Fruit fly (Drosophila melanogaster): ENCODE measurements around the gene Rbsn-5.
A peak's percentile ranks its signal among the peaks of the same experiment; 100 is the strongest.

Gene Rbsn-5

DNA sequence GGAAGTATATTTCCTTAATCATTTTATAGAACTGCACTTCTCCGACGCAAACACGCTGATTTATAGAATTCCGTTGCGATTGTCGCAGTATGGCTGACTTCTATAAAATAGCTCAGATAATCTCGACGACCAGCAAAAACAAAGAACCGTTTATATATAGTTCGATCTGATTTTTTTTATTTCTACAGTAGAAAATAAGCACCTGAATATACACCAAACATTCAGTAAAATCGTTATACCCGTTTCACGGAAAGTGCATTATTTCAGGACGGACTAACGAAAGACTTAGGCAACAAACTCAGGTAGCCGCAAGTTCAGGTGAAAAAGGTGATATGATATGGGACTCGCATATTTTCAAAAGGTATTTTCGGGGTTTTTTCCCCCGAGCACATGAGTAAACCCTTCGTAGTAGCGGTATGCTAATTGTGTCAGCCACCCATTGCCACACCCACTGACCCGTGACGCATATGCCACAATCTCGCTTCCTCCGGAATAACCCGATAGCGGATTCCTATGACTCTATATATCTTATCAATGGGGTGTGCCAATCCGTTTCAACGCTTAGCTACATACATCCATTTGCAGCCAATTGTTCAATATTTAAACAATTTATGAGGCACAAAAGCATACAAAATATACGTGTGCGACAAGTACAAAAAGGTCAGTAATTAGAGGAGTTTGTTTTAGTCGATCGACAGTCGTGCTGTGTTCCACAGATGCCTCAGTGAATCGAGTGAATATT is 14.4 kb upstream of the Rbsn-5 start, which contains the start of the genes CG42763 and CG43394:
TSS of gene CG42763 (minus strand) at position 41 of the 742 bp plus-strand sequence.
TSS of gene CG43394 (plus strand) at position 692 of the 742 bp plus-strand sequence.
- TF ChIP-seq ss (GFP tag; optimal IDR thresholded peaks at IDR 0.05) (no peak), CG15336 (GFP tag; IDR thresholded peaks at IDR 0.05) (0 out of 2 replicates have a peak, but pooled peaks have one; percentile 7), CG8119 (GFP tag; IDR thresholded peaks at IDR 0.05) (0 out of 3 replicates have a peak, but pooled peaks have one; percentile 12)

- TF ChIP-seq Eip78C (GFP tag) (peak; percentile 47), CG32006 (GFP tag; optimal IDR thresholded peaks at IDR 0.05) (peak; percentile 56), CG8319 (GFP tag; optimal IDR thresholded peaks at IDR 0.05) (no peak), CG6276 (GFP tag; optimal IDR thresholded peaks at IDR 0.05) (peak; percentile 46), net (GFP tag; optimal IDR thresholded peaks at IDR 0.05) (no peak), Sox14 (GFP tag; optimal IDR thresholded peaks at IDR 0.05) (peak; percentile 6), Hr4 (GFP tag; optimal IDR thresholded peaks at IDR 0.05) (peak; percentile 32), CG3032 (tag; optimal IDR thresholded peaks at IDR 0.05) (no peak)
Measured at dm6 chr2L:8146994-8147661, 12.5 kb upstream of the Rbsn-5 start, which contains the start of gene CG31606. Gene CG31606 (plus strand): TSS chr2L:8147611.

dm6 chr2L:8148514-8149085 is 11.0 kb upstream of the Rbsn-5 start:
- TF ChIP-seq Gug (GFP tag; IDR thresholded peaks at IDR 0.05) (no peak), Eip78C (GFP tag) (peak; percentile 29), CG9139 (GFP tag; optimal IDR thresholded peaks at IDR 0.05) (peak; percentile 39), spab (GFP tag; optimal IDR thresholded peaks at IDR 0.05) (no peak), CG31627 (GFP tag; optimal IDR thresholded peaks at IDR 0.05) (no peak), Blimp-1 (GFP tag; optimal IDR thresholded peaks at IDR 0.05) (peak; percentile 91), Eip93F (GFP tag; optimal IDR thresholded peaks at IDR 0.05) (no peak), acj6 (GFP tag; optimal IDR thresholded peaks at IDR 0.05) (no peak), CG1621 (tag; optimal IDR thresholded peaks at IDR 0.05) (no peak), CG8319 (GFP tag; optimal IDR thresholded peaks at IDR 0.05) (no peak), CG16779 (tag; optimal IDR thresholded peaks at IDR 0.05) (no peak), CG15336 (GFP tag; IDR thresholded peaks at IDR 0.05) (peak; percentile 8; the same call in 1 of the 2 replicates), ss (GFP tag; optimal IDR thresholded peaks at IDR 0.05) (peak; percentile 44 to 59), CG10631 (GFP tag; optimal IDR thresholded peaks at IDR 0.05) (no peak), lz (GFP tag; optimal IDR thresholded peaks at IDR 0.05) (no peak), CG34406 (GFP tag; optimal IDR thresholded peaks at IDR 0.05) (no peak), OdsH (GFP tag; optimal IDR thresholded peaks at IDR 0.05) (no peak), Hr39 (GFP tag; optimal IDR thresholded peaks at IDR 0.05) (no peak), CG32006 (GFP tag; optimal IDR thresholded peaks at IDR 0.05) (no peak), CG11294 (GFP tag; IDR thresholded peaks at IDR 0.05) (no peak), vri (GFP tag; optimal IDR thresholded peaks at IDR 0.05) (peak; percentile 36), CG11902 (GFP tag; optimal IDR thresholded peaks at IDR 0.05) (no peak), CG6808 (GFP tag; optimal IDR thresholded peaks at IDR 0.05) (no peak), Sox14 (GFP tag; optimal IDR thresholded peaks at IDR 0.05) (no peak), svp (GFP tag) (no peak), CG6854 (GFP tag; optimal IDR thresholded peaks at IDR 0.05) (peak; percentile 40), cyc (GFP tag; optimal IDR thresholded peaks at IDR 0.05) (no peak), eg (GFP tag; IDR thresholded peaks at IDR 0.05) (no peak), salr (GFP tag; optimal IDR thresholded peaks at IDR 0.05) (no peak), dsx (GFP tag; optimal IDR thresholded peaks at IDR 0.05; ENCODE audit: poor library complexity, severe bottlenecking) (peak; percentile 17), Sox102F (GFP tag; optimal IDR thresholded peaks at IDR 0.05) (no peak), CG6792 (GFP tag; optimal IDR thresholded peaks at IDR 0.05) (no peak), fkh (GFP tag; optimal IDR thresholded peaks at IDR 0.05) (no peak), Ets21C (GFP tag; optimal IDR thresholded peaks at IDR 0.05) (no peak), CG6163 (GFP tag; IDR thresholded peaks at IDR 0.05) (peak; percentile 48; the same call in 2 of the 3 replicates), net (GFP tag; optimal IDR thresholded peaks at IDR 0.05) (peak; percentile 29), Met (GFP tag; optimal IDR thresholded peaks at IDR 0.05) (no peak), CG10669 (GFP tag; optimal IDR thresholded peaks at IDR 0.05) (no peak), CG8119 (GFP tag; IDR thresholded peaks at IDR 0.05) (no peak)

All from whole organism, prepupa.